Worm (Caenorhabditis elegans): ENCODE measurements around the gene cyp-13A8.

cyp-13A8 gene

DNA sequence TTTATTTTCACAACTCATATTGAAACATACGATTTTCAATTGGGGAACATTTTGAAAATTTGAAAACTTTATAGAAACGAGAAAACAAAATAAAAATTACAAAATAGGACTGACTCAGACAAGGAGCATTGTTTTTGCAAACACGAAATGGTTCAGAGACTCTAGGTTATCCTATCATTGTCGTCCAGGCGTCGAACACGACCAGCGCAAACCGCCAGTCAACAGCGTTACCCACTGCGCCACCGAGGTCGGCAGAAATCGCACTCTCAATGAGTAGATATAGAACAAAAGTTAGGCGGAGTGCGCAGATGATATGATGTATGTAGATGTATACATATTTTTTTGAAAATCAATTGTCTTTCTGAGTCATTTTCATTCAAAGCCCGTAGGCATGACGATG is 32.7 kb downstream of the cyp-13A8 start (continued):
- peak; percentile 84 for TF ChIP-seq snpc-1.3 (tag; optimal IDR thresholded peaks at IDR 0.05; ENCODE audit: insufficient read depth)
- no peak for TF ChIP-seq mel-28 (tag; optimal IDR thresholded peaks at IDR 0.05; ENCODE audit: borderline replicate concordance)
- no peak for TF ChIP-seq ceh-58 (GFP tag; IDR thresholded peaks at IDR 0.05)
- TF ChIP-seq lin-40 (tag; optimal IDR thresholded peaks at IDR 0.05), result peak; percentile 68
- peak; percentile 66 for TF ChIP-seq attf-3 (GFP tag; conservative IDR thresholded peaks at IDR 0.05)
- TF ChIP-seq ztf-18 (tag; optimal IDR thresholded peaks at IDR 0.05), result peak; percentile 65
- no peak for TF ChIP-seq hlh-12 (tag; optimal IDR thresholded peaks at IDR 0.05)
- TF ChIP-seq aptf-2 (GFP tag; conservative IDR thresholded peaks at IDR 0.05), result no peak
- 0 out of 2 replicates have a peak, but pooled peaks have one; percentile 33 for TF ChIP-seq ceh-91 (GFP tag; IDR thresholded peaks at IDR 0.05)
- TF ChIP-seq let-526 (GFP tag; IDR thresholded peaks at IDR 0.05), result no peak
- no peak for TF ChIP-seq dpff-1 (tag; optimal IDR thresholded peaks at IDR 0.05)
- 0 out of 2 replicates have a peak, but pooled peaks have one; percentile 68 for TF ChIP-seq madf-3 (GFP tag; IDR thresholded peaks at IDR 0.05)
- TF ChIP-seq nfyb-1 (GFP tag; IDR thresholded peaks at IDR 0.05), result no peak; the same call in 1 of the 2 replicates
- TF ChIP-seq Y56A3A.18 (GFP tag; IDR thresholded peaks at IDR 0.05), result peak; percentile 79
- peak; percentile 53 for TF ChIP-seq F33H1.4 (GFP tag; IDR thresholded peaks at IDR 0.05)
- TF ChIP-seq lin-35 (GFP tag; optimal IDR thresholded peaks at IDR 0.05), result peak in 1 of 3 experiments; percentile 77

DNA sequence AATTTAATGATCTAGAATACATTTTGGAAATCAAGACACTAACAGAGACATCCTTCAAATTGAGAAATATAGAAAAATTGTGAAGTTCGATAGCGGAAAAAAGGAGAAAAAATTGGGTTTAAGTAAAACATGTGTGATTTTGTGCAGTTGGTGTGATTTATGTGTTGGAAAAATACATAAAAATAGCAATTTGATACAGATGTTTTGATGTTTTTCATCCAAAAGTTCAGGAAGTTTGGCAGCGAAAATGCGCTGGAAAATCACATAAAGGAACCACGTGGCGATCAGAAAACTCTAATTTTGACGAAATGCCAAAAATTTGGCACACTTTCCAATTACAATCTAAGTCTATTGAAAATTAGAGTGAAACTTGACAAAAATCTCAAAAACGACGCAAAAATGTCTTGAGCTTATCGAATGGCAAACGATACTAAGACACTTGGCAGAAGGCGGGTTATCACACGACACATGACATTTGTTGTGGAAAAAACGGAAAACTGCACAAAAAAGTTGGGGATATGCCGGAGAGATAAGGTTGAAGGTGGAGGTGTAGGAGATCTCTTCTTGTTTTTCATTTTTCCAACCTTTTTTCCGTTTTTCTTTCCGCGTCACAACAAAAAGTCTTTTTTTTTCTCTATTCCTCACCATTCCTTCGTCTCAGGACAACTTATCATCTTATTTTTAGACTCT is 33.3 kb downstream of the cyp-13A8 start, which contains the start of gene ZK1321.4:
Gene ZK1321.4, minus strand, starts transcription at position 51 of the 690 bp plus-strand sequence.
- TF ChIP-seq F57A8.1 (GFP tag; optimal IDR thresholded peaks at IDR 0.05) (no peak), dpl-1 (GFP tag; optimal IDR thresholded peaks at IDR 0.05) (no peak), mes-4 (tag; optimal IDR thresholded peaks at IDR 0.05) (no peak), K11D2.4 (GFP tag; IDR thresholded peaks at IDR 0.05) (no peak), ceh-100 (GFP tag; IDR thresholded peaks at IDR 0.05) (no peak), ZK185.1 (tag; optimal IDR thresholded peaks at IDR 0.05; ENCODE audit: poor library complexity, severe bottlenecking) (no peak), attf-6 (GFP tag; IDR thresholded peaks at IDR 0.05) (no peak), Y79H2A.3 (GFP tag; conservative IDR thresholded peaks at IDR 0.05) (no peak), D2030.7 (GFP tag; IDR thresholded peaks at IDR 0.05) (no peak), F23B12.7 (tag; optimal IDR thresholded peaks at IDR 0.05; ENCODE audit: insufficient read depth) (no peak), rpc-1 (optimal IDR thresholded peaks at IDR 0.05) (no peak), rpc-1 (tag; optimal IDR thresholded peaks at IDR 0.05) (no peak), F22D6.2 (tag; optimal IDR thresholded peaks at IDR 0.05) (no peak), lin-26 (GFP tag; IDR thresholded peaks at IDR 0.05) (no peak), rec-8 (tag; optimal IDR thresholded peaks at IDR 0.05) (no peak), unc-130 (GFP tag; optimal IDR thresholded peaks at IDR 0.05) (no peak), nhr-90 (tag; optimal IDR thresholded peaks at IDR 0.05) (no peak), attf-3 (GFP tag; conservative IDR thresholded peaks at IDR 0.05) (no peak), attf-5 (GFP tag; optimal IDR thresholded peaks at IDR 0.05) (no peak), egrh-3 (GFP tag; IDR thresholded peaks at IDR 0.05) (no peak)

All from whole organism, young adult.